Fruit fly (Drosophila melanogaster): ENCODE measurements around the gene Cpr78Cc.

Gene Cpr78Cc

DNA sequence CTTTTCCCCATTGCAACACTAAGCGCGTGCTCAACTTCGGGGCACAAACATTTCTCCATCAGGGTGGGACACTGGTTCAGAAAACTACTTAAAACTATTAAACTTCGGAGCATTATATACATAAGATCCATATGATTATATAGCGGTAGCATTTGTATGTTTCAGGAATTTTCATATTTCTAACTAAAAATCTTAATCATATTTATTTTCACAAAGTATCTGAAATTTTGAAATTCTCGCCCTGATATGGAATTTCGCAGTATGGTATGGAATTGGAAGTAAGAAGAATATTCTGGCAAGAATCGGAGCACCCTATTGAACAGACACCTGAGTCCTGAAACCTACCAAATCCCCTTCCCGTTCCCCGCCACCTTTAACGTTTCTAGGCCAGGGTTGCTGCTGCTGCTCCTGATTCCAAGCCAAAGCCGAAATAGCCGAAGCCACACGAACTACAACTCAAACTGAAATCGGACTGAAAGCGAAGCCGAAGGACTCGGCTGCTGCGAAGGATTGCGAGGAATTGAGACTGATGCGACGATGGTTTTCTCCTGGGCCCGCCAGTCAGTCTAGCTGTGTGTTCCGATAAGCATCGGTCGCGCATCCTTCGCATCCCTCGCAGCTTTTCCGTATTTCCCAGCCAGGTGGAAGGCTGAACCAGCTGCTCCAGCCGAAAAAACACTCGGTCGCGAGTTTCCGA, 21.6 kb downstream of the Cpr78Cc start:
- no peak for TF ChIP-seq CG17801 (GFP tag; optimal IDR thresholded peaks at IDR 0.05; ENCODE audit: partially characterized antibody)

DNA sequence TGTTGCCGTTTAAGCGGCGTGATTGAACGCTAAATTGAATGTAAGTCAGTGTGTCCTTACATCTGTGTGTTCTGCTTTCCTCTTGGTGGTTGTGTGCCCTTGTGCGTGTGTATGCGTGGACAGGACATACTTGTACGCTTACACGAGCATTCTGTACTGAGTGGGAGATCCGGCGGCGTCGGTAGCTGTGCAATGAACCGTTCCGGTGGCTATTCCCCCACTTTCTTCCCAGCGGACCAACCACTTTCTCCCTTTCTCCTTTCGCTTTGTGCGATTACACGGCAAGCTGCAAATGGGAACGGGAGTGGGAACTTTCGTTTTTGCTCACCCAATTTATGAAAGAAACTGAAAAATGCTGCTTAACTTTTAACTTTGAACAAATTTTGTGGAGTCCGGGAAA, 24.3 kb downstream of the Cpr78Cc start:
- TF ChIP-seq CG17801 (GFP tag; optimal IDR thresholded peaks at IDR 0.05; ENCODE audit: partially characterized antibody): no peak

DNA sequence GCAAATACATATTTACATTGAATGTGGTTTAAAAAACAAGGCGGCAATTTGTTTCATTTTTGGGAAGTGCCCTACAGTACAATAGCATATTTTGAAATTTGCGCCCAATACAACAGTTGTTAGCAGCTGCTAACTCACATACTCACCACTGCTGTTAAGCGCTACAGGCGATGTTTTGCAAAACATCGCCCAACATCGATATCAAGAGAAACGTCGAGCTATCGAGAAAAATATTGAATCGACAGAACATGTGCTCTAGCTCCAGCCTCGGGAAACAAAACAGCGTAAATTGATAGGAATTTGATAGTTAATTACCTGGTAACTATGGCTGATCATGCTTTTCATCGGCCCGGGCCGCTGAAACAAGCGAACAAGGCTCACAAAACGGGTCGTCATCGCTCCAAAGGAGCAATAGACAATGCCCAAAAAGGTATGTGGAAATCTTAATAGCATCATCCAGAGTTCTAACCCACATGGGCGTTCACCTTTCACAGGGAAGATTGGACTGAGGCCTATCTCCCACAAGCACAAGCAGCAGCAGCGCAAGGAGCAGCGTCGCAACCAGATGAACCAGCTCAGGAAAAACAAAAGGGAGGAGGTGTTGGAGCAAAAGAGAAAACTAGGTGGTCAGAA, 34.7 kb downstream of the Cpr78Cc start, which contains the start of gene Tsr1:
TSS of gene Tsr1 (plus strand) at position 217 of the 633 bp plus-strand sequence.
- TF ChIP-seq CG17801 (GFP tag; optimal IDR thresholded peaks at IDR 0.05; ENCODE audit: partially characterized antibody): no peak

DNA sequence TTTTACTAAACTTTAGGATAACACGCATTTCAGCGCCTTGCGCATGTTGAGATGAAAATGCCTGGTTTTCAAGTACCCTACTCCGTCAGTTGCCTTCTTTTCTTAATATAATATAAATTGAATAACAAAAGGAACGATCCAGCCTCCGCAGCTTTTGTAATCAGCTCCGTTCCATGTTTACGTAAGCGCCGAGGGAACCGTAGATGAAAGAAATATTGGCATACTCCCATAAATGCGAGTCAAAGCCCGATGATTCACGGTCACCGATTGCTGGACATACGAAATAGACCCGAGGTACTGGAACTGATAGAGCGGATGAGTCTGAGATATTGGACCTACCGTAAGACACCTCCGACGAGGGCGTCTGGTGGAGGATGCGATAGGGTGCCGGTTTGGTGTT, 42.2 kb downstream of the Cpr78Cc start:
- TF ChIP-seq CG17801 (GFP tag; optimal IDR thresholded peaks at IDR 0.05; ENCODE audit: partially characterized antibody): no peak

DNA sequence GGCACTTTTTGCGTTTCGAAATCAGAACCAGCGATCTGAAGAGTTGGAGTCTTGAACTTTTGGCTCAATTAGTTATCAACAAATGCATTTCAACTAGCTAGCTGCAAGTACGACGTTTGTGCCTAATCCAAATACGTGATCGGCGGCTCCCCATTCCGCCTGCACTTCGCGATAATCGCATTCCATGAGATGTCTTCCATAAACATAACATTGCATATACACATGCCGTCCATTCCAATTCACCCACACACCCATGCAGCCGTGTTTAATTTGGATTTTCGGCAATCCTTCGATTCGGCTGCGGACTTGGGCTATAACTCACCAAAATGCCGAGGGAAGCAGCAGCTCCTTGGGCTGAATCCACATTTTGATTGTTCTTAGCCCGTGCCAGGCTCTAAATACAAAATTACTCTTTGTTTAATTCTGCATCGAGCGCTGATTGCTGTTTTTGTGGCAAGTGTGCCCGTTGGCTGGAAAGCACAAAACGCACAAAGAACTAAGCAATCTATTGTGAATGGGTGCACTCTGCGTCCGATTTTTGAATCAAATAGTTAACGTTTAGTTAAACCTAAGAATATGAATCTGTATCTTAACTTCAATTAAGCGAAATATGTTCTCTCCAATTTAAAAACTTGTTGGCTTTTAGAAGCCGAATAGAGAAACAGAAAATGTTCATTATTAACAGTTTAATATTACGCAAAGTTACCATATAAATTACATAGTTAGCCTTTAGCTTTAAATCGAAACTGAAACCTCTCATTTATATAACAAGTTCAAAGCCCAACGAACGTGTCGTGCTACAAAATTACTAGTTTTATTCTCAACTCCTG, 43.1 kb downstream of the Cpr78Cc start, which contains the start of the genes Tbc1d8-9 and CG32436:
TSS of gene Tbc1d8-9 (minus strand) at position 463 of the 830 bp plus-strand sequence.
TSS of gene CG32436 (plus strand) at position 780 of the 830 bp plus-strand sequence.
- peak; percentile 19 for TF ChIP-seq CG17801 (GFP tag; optimal IDR thresholded peaks at IDR 0.05; ENCODE audit: partially characterized antibody)

DNA sequence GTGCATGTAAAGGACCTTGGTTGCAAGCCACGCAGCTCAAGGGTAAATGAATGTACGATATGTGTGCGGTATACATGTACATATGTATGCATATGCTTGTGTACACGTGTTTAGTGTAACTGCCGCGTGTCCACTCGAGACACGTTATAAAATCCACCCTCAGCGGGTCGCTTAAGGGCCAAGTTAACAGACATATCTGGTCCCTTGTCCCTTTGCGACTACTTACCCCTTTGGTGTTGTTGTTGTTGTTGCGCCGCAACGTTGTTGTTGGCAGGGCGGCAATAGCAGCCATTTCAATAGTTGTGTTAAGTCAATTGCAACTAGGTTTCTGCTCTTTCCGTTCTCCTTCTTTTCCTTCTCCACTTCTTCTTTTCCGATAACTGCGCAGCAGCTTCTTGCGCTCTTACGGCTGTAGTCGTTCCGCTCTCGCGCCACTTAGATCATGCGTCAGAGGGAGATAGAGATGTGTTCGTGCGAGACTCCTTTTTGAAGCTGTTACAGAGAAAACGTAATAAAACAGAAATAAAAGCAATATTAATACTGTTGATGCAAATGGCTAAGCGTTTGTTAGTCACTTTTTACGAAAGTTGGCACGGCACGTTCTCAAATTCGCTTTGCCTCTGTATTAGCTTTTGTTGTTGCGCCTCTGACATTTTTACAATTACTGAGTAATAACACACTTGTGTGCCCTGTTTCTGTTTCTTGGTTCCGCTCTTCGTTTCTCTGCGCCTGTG, 46.2 kb downstream of the Cpr78Cc start:
- no peak for TF ChIP-seq CG17801 (GFP tag; optimal IDR thresholded peaks at IDR 0.05; ENCODE audit: partially characterized antibody)

DNA sequence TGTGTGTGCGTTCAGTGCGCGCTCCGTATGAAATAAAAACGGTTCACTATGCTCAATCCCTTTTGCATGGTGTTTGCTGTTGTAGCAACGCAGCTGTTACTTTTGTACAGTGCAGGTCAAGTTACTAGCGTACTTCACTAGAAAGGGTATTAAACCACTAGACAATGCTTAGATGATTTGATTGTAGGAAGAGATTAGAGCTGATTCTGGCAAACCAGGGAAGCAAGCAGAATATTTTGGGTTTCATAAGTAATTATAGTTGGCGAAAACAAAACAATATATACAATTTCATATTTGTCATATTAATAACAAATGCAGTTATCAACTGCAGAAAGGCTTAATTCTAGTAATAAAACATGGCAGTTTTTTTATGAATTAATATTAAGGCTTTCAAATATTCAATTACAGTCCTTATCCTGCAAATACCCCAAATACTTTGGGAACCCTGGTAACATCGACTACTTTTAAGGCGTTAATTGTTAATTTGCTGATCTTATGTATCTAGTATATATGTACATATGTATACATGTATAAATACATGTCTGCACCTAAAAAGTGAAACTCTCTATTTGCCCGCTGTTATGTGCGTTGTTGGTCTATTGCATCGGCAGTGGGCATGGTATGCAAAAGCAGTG, 46.9 kb downstream of the Cpr78Cc start:
- TF ChIP-seq CG17801 (GFP tag; optimal IDR thresholded peaks at IDR 0.05; ENCODE audit: partially characterized antibody): no peak

DNA sequence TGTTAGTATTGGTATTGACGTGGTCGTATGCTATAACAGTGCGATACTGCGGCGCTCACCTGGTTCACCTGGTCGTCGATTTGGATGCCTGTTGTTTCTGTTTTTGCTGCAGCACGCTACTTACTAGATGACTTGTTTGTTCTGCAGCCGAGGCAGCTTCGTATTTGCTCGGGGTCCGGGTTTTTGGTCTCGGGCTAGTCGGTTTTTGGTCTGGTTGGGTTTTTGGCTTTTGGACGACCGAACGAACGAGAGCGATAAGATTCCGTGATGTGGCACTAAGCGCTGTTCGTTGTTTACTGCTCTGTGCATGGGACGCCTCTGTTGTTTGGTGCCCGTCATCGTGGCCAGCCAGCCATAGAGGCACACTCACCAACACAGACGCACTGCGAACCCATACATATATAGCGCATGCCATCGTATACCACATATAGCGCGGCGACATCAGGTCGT, 48.6 kb downstream of the Cpr78Cc start, which contains the start of gene ebd2:
TSS of gene ebd2 (minus strand) at position 306 of the 450 bp plus-strand sequence.
- no peak for TF ChIP-seq CG17801 (GFP tag; optimal IDR thresholded peaks at IDR 0.05; ENCODE audit: partially characterized antibody)
